Fruit fly (Drosophila melanogaster): ENCODE data around the gene mdy.

Gene mdy

dm6 chr2L:16788885-16789284 lies 27.6 kb upstream of the mdy start:
- TF ChIP-seq HLH106 (tag; optimal IDR thresholded peaks at IDR 0.05) (no peak), CrebA (GFP tag; optimal IDR thresholded peaks at IDR 0.05; ENCODE audit: borderline replicate concordance) (no peak), rgr (GFP tag; optimal IDR thresholded peaks at IDR 0.05) (no peak), jim (GFP tag; optimal IDR thresholded peaks at IDR 0.05) (no peak), Abd-B (GFP tag; optimal IDR thresholded peaks at IDR 0.05) (no peak), br (GFP tag; optimal IDR thresholded peaks at IDR 0.05) (no peak), N (GFP tag; optimal IDR thresholded peaks at IDR 0.05) (no peak), sv (GFP tag; optimal IDR thresholded peaks at IDR 0.05) (no peak), fru (GFP tag; optimal IDR thresholded peaks at IDR 0.05) (no peak), Rel (GFP tag; optimal IDR thresholded peaks at IDR 0.05) (no peak), Rel (tag; optimal IDR thresholded peaks at IDR 0.05) (no peak), ey (GFP tag; optimal IDR thresholded peaks at IDR 0.05) (no peak), Jra (GFP tag; optimal IDR thresholded peaks at IDR 0.05) (no peak), psq (GFP tag; optimal IDR thresholded peaks at IDR 0.05) (no peak), CG9705 (GFP tag; optimal IDR thresholded peaks at IDR 0.05) (no peak), h (GFP tag; optimal IDR thresholded peaks at IDR 0.05) (no peak), dmrt93B (GFP tag; optimal IDR thresholded peaks at IDR 0.05) (no peak)

DNA sequence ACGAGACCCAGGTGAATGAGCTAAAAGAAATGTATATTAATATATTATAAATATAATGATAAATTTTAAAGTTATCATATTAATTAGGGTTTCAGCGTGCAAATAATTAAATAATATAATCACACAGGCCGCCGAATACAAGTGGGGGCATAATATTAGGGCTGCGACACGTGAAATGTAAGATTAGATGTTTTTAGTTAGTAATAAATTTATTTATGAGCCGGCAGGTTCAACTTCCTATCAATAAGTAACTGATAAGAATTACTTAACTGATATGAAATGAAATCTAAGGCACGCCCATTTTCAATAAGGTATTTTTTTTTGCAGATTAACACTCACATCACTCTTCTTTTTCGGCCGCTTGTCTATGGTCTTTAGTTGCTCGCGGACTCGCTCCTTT lies 26.6 kb upstream of the mdy start:
- no peak for TF ChIP-seq Mio (GFP tag; optimal IDR thresholded peaks at IDR 0.05)
- no peak for TF ChIP-seq OdsH (GFP tag; optimal IDR thresholded peaks at IDR 0.05)
- TF ChIP-seq foxo (GFP tag; optimal IDR thresholded peaks at IDR 0.05) = no peak
- TF ChIP-seq jim (GFP tag; optimal IDR thresholded peaks at IDR 0.05) = no peak
- TF ChIP-seq Abd-B (GFP tag; optimal IDR thresholded peaks at IDR 0.05) = no peak
- no peak for TF ChIP-seq psq (GFP tag; optimal IDR thresholded peaks at IDR 0.05)
- TF ChIP-seq sage (GFP tag; optimal IDR thresholded peaks at IDR 0.05) = no peak
- no peak for TF ChIP-seq dmrt93B (GFP tag; optimal IDR thresholded peaks at IDR 0.05)
- TF ChIP-seq woc (GFP tag; optimal IDR thresholded peaks at IDR 0.05) = no peak
- TF ChIP-seq tai (GFP tag; optimal IDR thresholded peaks at IDR 0.05) = no peak
- no peak for TF ChIP-seq CG9705 (GFP tag; optimal IDR thresholded peaks at IDR 0.05)

DNA sequence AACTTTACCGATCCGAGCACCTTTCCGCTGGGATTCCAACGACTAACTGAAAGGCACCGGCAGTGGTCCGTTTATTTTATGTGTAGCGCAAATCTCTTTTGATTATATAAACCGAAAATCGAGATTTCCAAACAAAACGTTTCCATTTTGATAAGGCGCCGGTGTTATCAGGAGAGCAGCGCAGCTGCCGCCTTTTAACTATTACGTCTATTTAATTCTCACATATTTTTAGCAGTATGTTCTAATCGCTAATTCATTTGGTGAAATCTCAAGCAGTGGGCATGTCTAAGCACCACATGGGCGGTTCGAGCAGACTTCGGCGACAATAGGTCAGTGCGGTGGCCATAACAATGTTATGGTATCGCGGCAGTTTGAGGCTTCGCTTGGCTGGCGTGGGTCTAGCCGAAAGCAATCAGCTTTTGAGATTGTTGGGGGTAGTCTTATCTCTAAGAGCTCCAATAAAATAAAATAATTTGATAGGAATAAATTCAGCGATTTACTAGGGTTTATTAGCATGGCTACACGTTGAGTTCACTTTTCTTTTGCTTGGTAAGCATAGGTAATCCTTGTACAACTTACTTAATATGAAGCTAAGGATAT lies 25.7 kb upstream of the mdy start, which contains the start of gene Cyt-b5-r:
Gene Cyt-b5-r, minus strand, starts transcription at position 51 of the 600 bp plus-strand sequence.
- TF ChIP-seq br (GFP tag; optimal IDR thresholded peaks at IDR 0.05) (peak; percentile 21), Hr83 (GFP tag; optimal IDR thresholded peaks at IDR 0.05; ENCODE audit: poor library complexity, severe bottlenecking) (no peak), dl (GFP tag; optimal IDR thresholded peaks at IDR 0.05; ENCODE audit: insufficient read depth in 1 of 2, partially characterized antibody in 2 of 2) (no peak), GATAd (GFP tag; optimal IDR thresholded peaks at IDR 0.05) (no peak), CG32264 (GFP tag; optimal IDR thresholded peaks at IDR 0.05) (no peak)

DNA sequence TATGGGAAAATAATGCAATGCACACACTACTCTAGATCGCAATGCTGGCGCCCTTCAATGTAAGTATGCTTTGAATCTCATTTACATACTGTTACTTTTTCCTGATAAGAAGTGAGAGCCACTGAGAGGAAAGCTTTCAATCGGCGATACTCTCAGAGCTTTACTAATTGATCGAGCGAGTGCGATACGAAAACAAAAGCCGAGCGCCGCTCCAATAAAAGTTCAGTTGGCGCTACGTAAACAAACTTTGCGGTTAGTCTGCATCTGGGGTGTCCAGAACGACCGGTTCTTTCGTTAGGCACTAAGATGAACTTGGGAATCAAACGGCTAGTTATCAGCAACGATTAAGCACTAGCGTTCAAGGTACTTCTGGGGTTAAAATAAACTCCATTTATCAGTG lies 25.1 kb upstream of the mdy start, which contains the start of gene CG17928:
Gene CG17928, plus strand, starts transcription at position 224 of the 400 bp plus-strand sequence.
- TF ChIP-seq dmrt93B (GFP tag; optimal IDR thresholded peaks at IDR 0.05) (no peak), usp (GFP tag; optimal IDR thresholded peaks at IDR 0.05) (no peak), Dif (GFP tag; optimal IDR thresholded peaks at IDR 0.05; ENCODE audit: partially characterized antibody) (peak; percentile 70), dl (GFP tag; optimal IDR thresholded peaks at IDR 0.05; ENCODE audit: insufficient read depth in 1 of 2, partially characterized antibody in 2 of 2) (peak in 1 of 2 experiments; percentile 28), dsf (GFP tag; optimal IDR thresholded peaks at IDR 0.05; ENCODE audit: borderline replicate concordance) (no peak), Dfd (GFP tag; optimal IDR thresholded peaks at IDR 0.05) (no peak), CG9705 (GFP tag; optimal IDR thresholded peaks at IDR 0.05) (no peak), Hr83 (GFP tag; optimal IDR thresholded peaks at IDR 0.05; ENCODE audit: poor library complexity, severe bottlenecking) (no peak)

dm6 chr2L:16793970-16794369 lies 22.5 kb upstream of the mdy start, which contains the start of gene Ugt37C2:
TSS of gene Ugt37C2 (plus strand) at chr2L:16794211.
- no peak for TF ChIP-seq Vsx2 (GFP tag; optimal IDR thresholded peaks at IDR 0.05; ENCODE audit: partially characterized antibody)
- no peak for TF ChIP-seq CG32264 (GFP tag; optimal IDR thresholded peaks at IDR 0.05)
- no peak for TF ChIP-seq Dif (GFP tag; optimal IDR thresholded peaks at IDR 0.05; ENCODE audit: partially characterized antibody)
- no peak for TF ChIP-seq usp (GFP tag; optimal IDR thresholded peaks at IDR 0.05)
- no peak for TF ChIP-seq woc (GFP tag; optimal IDR thresholded peaks at IDR 0.05)
- no peak for TF ChIP-seq jim (GFP tag; optimal IDR thresholded peaks at IDR 0.05)
- no peak for TF ChIP-seq br (GFP tag; optimal IDR thresholded peaks at IDR 0.05)
- no peak for TF ChIP-seq ey (GFP tag; optimal IDR thresholded peaks at IDR 0.05)
- TF ChIP-seq Sp1 (GFP tag; optimal IDR thresholded peaks at IDR 0.05) = no peak
- no peak for TF ChIP-seq GATAd (GFP tag; optimal IDR thresholded peaks at IDR 0.05)
- TF ChIP-seq Dfd (GFP tag; optimal IDR thresholded peaks at IDR 0.05) = no peak
- TF ChIP-seq brk (GFP tag; optimal IDR thresholded peaks at IDR 0.05) = no peak
- no peak for TF ChIP-seq rgr (GFP tag; optimal IDR thresholded peaks at IDR 0.05)
- no peak for TF ChIP-seq psq (GFP tag; optimal IDR thresholded peaks at IDR 0.05)
- TF ChIP-seq pan (optimal IDR thresholded peaks at IDR 0.05) = no peak
- no peak for TF ChIP-seq Myc (optimal IDR thresholded peaks at IDR 0.05)
- no peak for TF ChIP-seq Abd-B (GFP tag; optimal IDR thresholded peaks at IDR 0.05)
- TF ChIP-seq Jra (GFP tag; optimal IDR thresholded peaks at IDR 0.05) = no peak
- no peak for TF ChIP-seq dl (GFP tag; optimal IDR thresholded peaks at IDR 0.05; ENCODE audit: insufficient read depth in 1 of 2, partially characterized antibody in 2 of 2)
- TF ChIP-seq dmrt93B (GFP tag; optimal IDR thresholded peaks at IDR 0.05) = no peak

Data from whole organism, wandering third instar larva.